Fruit fly (Drosophila melanogaster) whole organism, embryonic: Measurements from ENCODE around the gene CG31542.
A peak's percentile ranks its signal among the peaks of the same experiment; 100 is the strongest.

Experiments used
- B-H2 ChIP-seq: fragments of 200-800 bp; sonication (Bioruptor generic); optimal IDR thresholded peaks from 2 replicates; lab custom pipeline; 2018; ENCODE audit warnings: missing biosample characterization, mild to moderate bottlenecking, missing genetic modification characterization
- Bdp1 ChIP-seq: fragments of 200-800 bp; sonication (Bioruptor generic); optimal IDR thresholded peaks from 3 replicates; lab custom pipeline; 2016; ENCODE audit warnings: missing biosample characterization, missing genetic modification characterization
- CG11696 ChIP-seq: fragments of 200-800 bp; sonication (Bioruptor generic); IDR thresholded peaks from 2 replicates; pipeline ENCODE4 v1.3.6; 2022; ENCODE audit warnings: missing biosample characterization, missing genetic modification characterization
- CG12391 ChIP-seq: fragments of 200-800 bp; sonication (Bioruptor generic); optimal IDR thresholded peaks from 3 replicates; lab custom pipeline; 2018; ENCODE audit warnings: missing biosample characterization, mild to moderate bottlenecking, missing genetic modification characterization, moderate library complexity
- CG1602 ChIP-seq: fragments of 200-800 bp; sonication (Bioruptor generic); optimal IDR thresholded peaks from 3 replicates; lab custom pipeline; 2016; ENCODE audit warnings: missing biosample characterization, missing genetic modification characterization
- CG17186 ChIP-seq: fragments of 200-800 bp; sonication (Bioruptor generic); optimal IDR thresholded peaks from 3 replicates; lab custom pipeline; 2017; ENCODE audit warnings: missing biosample characterization, missing genetic modification reagents, missing genetic modification characterization
- CG18599 ChIP-seq: fragments of 200-800 bp; sonication (Bioruptor generic); optimal IDR thresholded peaks from 3 replicates; lab custom pipeline; 2017; ENCODE audit warnings: missing biosample characterization, missing genetic modification characterization, mild to moderate bottlenecking, moderate library complexity, missing genetic modification reagents
- CG30431 ChIP-seq: fragments of 200-800 bp; sonication (Bioruptor generic); optimal IDR thresholded peaks from 2 replicates; lab custom pipeline; 2017; ENCODE audit warnings: missing biosample characterization, missing genetic modification characterization
- CG32767 ChIP-seq: fragments of 200-800 bp; sonication (Bioruptor generic); IDR thresholded peaks from 2 replicates; pipeline ENCODE4 v1.3.6; 2022; ENCODE audit warnings: missing biosample characterization, missing genetic modification characterization
- CG3281 ChIP-seq: fragments of 200-800 bp; sonication (Bioruptor generic); optimal IDR thresholded peaks from 3 replicates; lab custom pipeline; 2017; ENCODE audit warnings: missing biosample characterization, mild to moderate bottlenecking, missing genetic modification characterization
- CG34376 ChIP-seq: fragments of 200-800 bp; sonication (Bioruptor generic); optimal IDR thresholded peaks from 2 replicates; lab custom pipeline; 2018; ENCODE audit warnings: missing biosample characterization, mild to moderate bottlenecking, missing genetic modification characterization
- CG3995 ChIP-seq: fragments of 200-800 bp; sonication (Bioruptor generic); optimal IDR thresholded peaks from 3 replicates; lab custom pipeline; 2016; ENCODE audit warnings: missing biosample characterization, missing genetic modification characterization
- CG4282 ChIP-seq: fragments of 200-800 bp; sonication (Bioruptor generic); optimal IDR thresholded peaks from 2 replicates; lab custom pipeline; 2016; ENCODE audit warnings: missing biosample characterization, missing genetic modification characterization
- CG4424 ChIP-seq: fragments of 200-800 bp; sonication (Bioruptor generic); optimal IDR thresholded peaks from 3 replicates; lab custom pipeline; 2016; ENCODE audit warnings: missing biosample characterization, missing genetic modification characterization
- CG6175 ChIP-seq: fragments of 200-800 bp; sonication (Bioruptor generic); IDR thresholded peaks from 3 replicates; pipeline ENCODE4 v1.3.6; 2022; ENCODE audit warnings: missing biosample characterization, missing genetic modification characterization
- CG7271 ChIP-seq: fragments of 200-800 bp; sonication (Bioruptor generic); optimal IDR thresholded peaks from 2 replicates; lab custom pipeline; 2018; ENCODE audit warnings: missing biosample characterization, mild to moderate bottlenecking, missing genetic modification characterization, moderate library complexity
- CG7987 ChIP-seq: fragments of 200-800 bp; sonication (Bioruptor generic); optimal IDR thresholded peaks from 2 replicates; lab custom pipeline; 2018; ENCODE audit warnings: missing biosample characterization, mild to moderate bottlenecking, missing genetic modification characterization, moderate library complexity
- CG8281 ChIP-seq: fragments of 200-800 bp; sonication (Bioruptor generic); optimal IDR thresholded peaks from 2 replicates; lab custom pipeline; 2018; ENCODE audit warnings: missing biosample characterization, mild to moderate bottlenecking, missing genetic modification characterization, moderate library complexity
- Doc2 ChIP-seq: fragments of 200-800 bp; sonication (Bioruptor generic); IDR thresholded peaks from 2 replicates; pipeline ENCODE4 v1.3.6; 2022; ENCODE audit warnings: missing biosample characterization, missing genetic modification characterization
- Ets65A ChIP-seq: fragments of 200-800 bp; sonication (Bioruptor generic); peaks from one replicate; lab custom pipeline; 2016; ENCODE audit warnings: missing biosample characterization, missing genetic modification characterization
- H15 ChIP-seq: fragments of 200-800 bp; sonication (Bioruptor generic); IDR thresholded peaks from 3 replicates; pipeline ENCODE4 v1.3.6; 2022; ENCODE audit warnings: missing biosample characterization, missing genetic modification characterization
- H2.0 ChIP-seq: fragments of 200-800 bp; sonication (Bioruptor generic); IDR thresholded peaks from 2 replicates; pipeline ENCODE4 v1.3.6; 2022; ENCODE audit warnings: missing biosample characterization, missing genetic modification characterization
- Mrtf ChIP-seq: fragments of 200-800 bp; sonication (Bioruptor generic); IDR thresholded peaks from 3 replicates; pipeline ENCODE4 v1.3.6; 2022; ENCODE audit warnings: missing biosample characterization, missing genetic modification characterization
- Myb ChIP-seq: fragments of 200-800 bp; sonication (Bioruptor generic); optimal IDR thresholded peaks from 2 replicates; lab custom pipeline; 2016; ENCODE audit warnings: missing biosample characterization, missing genetic modification characterization
- Neu2 ChIP-seq: fragments of 200-800 bp; sonication (Bioruptor generic); optimal IDR thresholded peaks from 3 replicates; lab custom pipeline; 2016; ENCODE audit warnings: missing biosample characterization, missing genetic modification characterization, borderline replicate concordance
- Rx ChIP-seq: fragments of 200-800 bp; sonication (Bioruptor generic); IDR thresholded peaks from 2 replicates; pipeline ENCODE4 v1.3.6; 2022; ENCODE audit warnings: missing biosample characterization, missing genetic modification characterization
- Six4 ChIP-seq: fragments of 200-800 bp; sonication (Bioruptor generic); optimal IDR thresholded peaks from 2 replicates; lab custom pipeline; 2016; ENCODE audit warnings: missing biosample characterization, missing genetic modification characterization
- amos ChIP-seq: fragments of 200-800 bp; sonication (Bioruptor generic); IDR thresholded peaks from 2 replicates; pipeline ENCODE4 v1.3.6; 2022; ENCODE audit warnings: missing biosample characterization, missing genetic modification characterization; ENCODE audit not compliant: partially characterized antibody
- ara ChIP-seq: fragments of 200-800 bp; sonication (Bioruptor generic); IDR thresholded peaks from 2 replicates; pipeline ENCODE4 v1.3.6; 2022; ENCODE audit warnings: missing biosample characterization, missing genetic modification characterization
- chn ChIP-seq: fragments of 200-800 bp; sonication (Bioruptor generic); optimal IDR thresholded peaks from 2 replicates; lab custom pipeline; 2016; ENCODE audit warnings: missing biosample characterization, missing genetic modification characterization
- disco-r ChIP-seq: fragments of 200-800 bp; sonication (Bioruptor generic); optimal IDR thresholded peaks from 2 replicates; lab custom pipeline; 2016; ENCODE audit warnings: missing biosample characterization, missing genetic modification characterization
- en ChIP-seq: fragments of 200-800 bp; sonication (Bioruptor generic); optimal IDR thresholded peaks from 2 replicates; lab custom pipeline; 2016; ENCODE audit warnings: missing biosample characterization, missing genetic modification characterization
- gem ChIP-seq: fragments of 200-800 bp; sonication (Bioruptor generic); optimal IDR thresholded peaks from 2 replicates; lab custom pipeline; 2019; ENCODE audit warnings: missing biosample characterization, mild to moderate bottlenecking, missing genetic modification characterization, moderate library complexity
- gsb-n ChIP-seq: fragments of 200-800 bp; sonication (Bioruptor generic); optimal IDR thresholded peaks from 3 replicates; lab custom pipeline; 2018; ENCODE audit warnings: missing biosample characterization, mild to moderate bottlenecking, missing genetic modification characterization
- jing ChIP-seq: fragments of 200-800 bp; sonication (Bioruptor generic); optimal IDR thresholded peaks from 2 replicates; lab custom pipeline; 2018; ENCODE audit warnings: missing biosample characterization, mild to moderate bottlenecking, missing genetic modification characterization
- kah ChIP-seq: fragments of 200-800 bp; sonication (Bioruptor generic); optimal IDR thresholded peaks from 2 replicates; lab custom pipeline; 2018; ENCODE audit warnings: missing biosample characterization, mild to moderate bottlenecking, missing genetic modification characterization
- knrl ChIP-seq: fragments of 200-800 bp; sonication (Bioruptor generic); IDR thresholded peaks from 3 replicates; pipeline ENCODE4 v1.3.6; 2022; ENCODE audit warnings: missing biosample characterization, missing genetic modification characterization; ENCODE audit not compliant: partially characterized antibody
- lab ChIP-seq: fragments of 200-800 bp; sonication (Bioruptor generic); optimal IDR thresholded peaks from 3 replicates; lab custom pipeline; 2017; ENCODE audit warnings: missing biosample characterization, missing genetic modification characterization, mild to moderate bottlenecking, moderate library complexity, missing genetic modification reagents
- nmo ChIP-seq: fragments of 200-800 bp; sonication (Bioruptor generic); optimal IDR thresholded peaks from 2 replicates; lab custom pipeline; 2018; ENCODE audit warnings: missing biosample characterization, mild to moderate bottlenecking, missing genetic modification characterization, moderate library complexity
- nom ChIP-seq: fragments of 200-800 bp; sonication (Bioruptor generic); optimal IDR thresholded peaks from 2 replicates; lab custom pipeline; 2017; ENCODE audit warnings: missing biosample characterization, missing genetic modification characterization, mild to moderate bottlenecking, moderate library complexity, missing genetic modification reagents
- pita ChIP-seq: fragments of 200-800 bp; sonication (Bioruptor generic); optimal IDR thresholded peaks from 2 replicates; lab custom pipeline; 2017; ENCODE audit warnings: missing biosample characterization, mild to moderate bottlenecking, missing genetic modification characterization
- pzg ChIP-seq: fragments of 200-800 bp; sonication (Bioruptor generic); optimal IDR thresholded peaks from 3 replicates; lab custom pipeline; 2018; ENCODE audit warnings: missing biosample characterization, mild to moderate bottlenecking, missing genetic modification characterization, moderate library complexity
- seq ChIP-seq: fragments of 200-800 bp; sonication (Bioruptor generic); IDR thresholded peaks from 2 replicates; pipeline ENCODE4 v1.3.6; 2022; ENCODE audit warnings: missing biosample characterization, missing genetic modification characterization
- sima ChIP-seq: fragments of 200-800 bp; sonication (Bioruptor generic); optimal IDR thresholded peaks from 2 replicates; lab custom pipeline; 2016; ENCODE audit warnings: missing biosample characterization, missing genetic modification characterization
- unc-4 ChIP-seq: fragments of 200-800 bp; sonication (Bioruptor generic); IDR thresholded peaks from 2 replicates; pipeline ENCODE4 v1.3.6; 2022; ENCODE audit warnings: missing biosample characterization, missing genetic modification characterization; ENCODE audit not compliant: partially characterized antibody
- unpg ChIP-seq: fragments of 200-800 bp; sonication (Bioruptor generic); optimal IDR thresholded peaks from 3 replicates; lab custom pipeline; 2018; ENCODE audit warnings: missing biosample characterization, mild to moderate bottlenecking, missing genetic modification characterization, moderate library complexity
- vnd ChIP-seq: fragments of 200-800 bp; sonication (Bioruptor generic); IDR thresholded peaks from 3 replicates; pipeline ENCODE4 v1.3.6; 2022; ENCODE audit warnings: missing biosample characterization, missing genetic modification characterization; ENCODE audit not compliant: partially characterized antibody
- zfh1 ChIP-seq: fragments of 200-800 bp; sonication (Bioruptor generic); IDR thresholded peaks from 3 replicates; pipeline ENCODE4 v1.3.6; 2022; ENCODE audit warnings: missing biosample characterization, missing genetic modification characterization

The CG31542 gene

DNA sequence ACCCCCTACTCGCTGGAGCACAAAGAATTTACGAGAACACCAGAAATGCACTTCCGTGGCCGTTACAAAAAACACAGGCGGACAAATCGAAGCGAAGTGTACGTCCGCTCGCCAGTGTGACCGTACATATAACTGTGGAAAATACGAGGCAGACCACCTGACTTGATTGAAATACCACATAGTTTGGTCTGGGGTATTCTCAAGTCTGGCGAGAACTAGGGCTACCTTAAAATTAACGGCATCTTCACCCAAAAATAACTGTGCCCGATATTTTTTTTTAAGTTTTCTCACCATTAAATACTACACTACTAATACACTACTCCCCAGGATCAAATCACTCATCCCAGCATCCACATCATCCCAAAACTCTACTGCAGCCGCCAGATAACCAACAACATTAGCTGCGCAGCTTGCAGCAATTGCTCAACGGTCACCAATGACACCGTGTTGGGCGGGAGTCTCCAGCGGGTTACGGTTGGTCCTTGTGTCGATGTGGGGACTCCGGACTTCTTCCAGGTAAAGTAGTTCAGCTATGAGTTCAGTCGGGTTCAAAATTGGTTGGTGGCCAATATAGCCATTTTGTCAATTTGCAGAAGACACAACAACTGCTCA is 1.1 kb upstream of the CG31542 start, which contains the start of gene Cerk (continued):
- peak; percentile 91 for TF ChIP-seq pzg

DNA sequence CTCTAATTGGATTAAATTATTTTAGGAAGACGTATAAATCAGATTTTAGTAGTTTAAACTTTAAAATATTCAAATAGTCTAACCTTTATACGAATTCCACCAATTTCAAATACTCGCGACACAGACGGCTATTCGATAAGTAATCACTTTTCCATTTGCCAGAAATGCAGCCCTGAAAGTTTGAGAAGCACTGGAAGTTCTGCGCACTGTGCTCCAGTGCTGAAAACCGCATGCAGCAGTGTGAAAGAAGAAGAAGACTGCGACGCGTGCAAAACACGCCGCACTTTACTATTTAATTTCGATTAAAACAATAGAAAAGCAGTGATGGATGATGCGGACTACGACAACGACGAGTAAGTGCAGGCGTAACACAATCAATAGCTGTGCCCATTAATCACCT is 2.2 kb downstream of the CG31542 start, which contains the start of gene Polr2F:
Polr2F (plus strand) TSS at position 233 of the 400 bp plus-strand sequence.
- TF ChIP-seq Rx (GFP tag; lab: Robert Waterston, UW) (peak; percentile 45; the same call in 1 of the 2 replicates), pita (GFP tag; lab: Kevin White, UChicago) (no peak), unc-4 (GFP tag; lab: Robert Waterston, UW) (peak; percentile 36; the same call in 1 of the 2 replicates), CG6175 (peak; percentile 53; the same call in 2 of the 3 replicates), kah (GFP tag; lab: Kevin White, UChicago) (peak; percentile 50), Mrtf (peak; percentile 54; the same call in 2 of the 3 replicates), CG11696 (GFP tag; lab: Robert Waterston, UW) (no peak), en (GFP tag; lab: Kevin White, UChicago) (peak; percentile 49), B-H2 (GFP tag; lab: Kevin White, UChicago) (peak; percentile 93), lab (GFP tag; lab: Kevin White, UChicago) (peak; percentile 87), gem (tag; lab: Kevin White, UChicago) (no peak), disco-r (peak; percentile 72), gsb-n (tag; lab: Kevin White, UChicago) (peak; percentile 41), vnd (no peak), amos (GFP tag; lab: Robert Waterston, UW) (peak; percentile 65; the same call in 1 of the 2 replicates), CG8281 (tag; lab: Kevin White, UChicago) (no peak), H15 (GFP tag; lab: Robert Waterston, UW) (peak; percentile 84), Six4 (GFP tag; lab: Kevin White, UChicago) (peak; percentile 77), CG34376 (GFP tag; lab: Kevin White, UChicago) (peak; percentile 81), CG30431 (GFP tag; lab: Kevin White, UChicago) (peak; percentile 70), CG32767 (GFP tag; lab: Robert Waterston, UW) (no peak), Doc2 (GFP tag; lab: Robert Waterston, UW) (no peak), chn (GFP tag; lab: Kevin White, UChicago) (peak; percentile 93), jing (GFP tag; lab: Kevin White, UChicago) (no peak), CG4424 (GFP tag; lab: Kevin White, UChicago) (peak; percentile 82), Myb (GFP tag; lab: Kevin White, UChicago) (peak; percentile 89), unpg (peak; percentile 54), CG4282 (peak; percentile 89), knrl (GFP tag; lab: Robert Waterston, UW) (peak; percentile 51; the same call in 2 of the 3 replicates), zfh1 (peak; percentile 81), nmo (GFP tag; lab: Kevin White, UChicago) (peak; percentile 78), CG7271 (tag; lab: Kevin White, UChicago) (no peak), CG3995 (GFP tag; lab: Kevin White, UChicago) (peak; percentile 96), nom (GFP tag; lab: Kevin White, UChicago) (peak; percentile 54), sima (GFP tag; lab: Kevin White, UChicago) (peak; percentile 63), ara (peak; percentile 36; the same call in 1 of the 2 replicates), Bdp1 (peak; percentile 83), CG18599 (GFP tag; lab: Kevin White, UChicago) (peak; percentile 82), CG3281 (GFP tag; lab: Kevin White, UChicago) (peak; percentile 69), Ets65A (GFP tag; lab: Kevin White, UChicago) (peak; percentile 100), CG17186 (GFP tag; lab: Kevin White, UChicago) (peak; percentile 98), CG1602 (peak; percentile 80), H2.0 (GFP tag; lab: Robert Waterston, UW) (peak; percentile 80), seq (GFP tag; lab: Robert Waterston, UW) (no peak), CG12391 (tag; lab: Kevin White, UChicago) (peak; percentile 79), CG7987 (peak; percentile 82), Neu2 (peak; percentile 20)
